Worm (Caenorhabditis elegans): Measurements from ENCODE around the gene srr-1.
A peak's percentile ranks its signal among the peaks of the same experiment; 100 is the strongest.

srr-1 gene

ce11 chrV:13003378-13003777, 50.2 kb downstream of the srr-1 start (continued):
- TF ChIP-seq ceh-34 (tag; optimal IDR thresholded peaks at IDR 0.05) (peak; percentile 86), che-1 (tag; optimal IDR thresholded peaks at IDR 0.05) (peak; percentile 87), elt-4 (tag; optimal IDR thresholded peaks at IDR 0.05) (no peak), ceh-22 (tag; optimal IDR thresholded peaks at IDR 0.05) (no peak), F13H6.1 (tag; optimal IDR thresholded peaks at IDR 0.05) (peak; percentile 83), C38D4.7 (GFP tag; optimal IDR thresholded peaks at IDR 0.05) (peak; percentile 85), ets-4 (tag; optimal IDR thresholded peaks at IDR 0.05) (peak; percentile 44), sox-2 (GFP tag; IDR thresholded peaks at IDR 0.05) (peak; percentile 71), fkh-10 (GFP tag; optimal IDR thresholded peaks at IDR 0.05) (no peak), tbx-7 (tag; optimal IDR thresholded peaks at IDR 0.05) (peak; percentile 1), eyg-1 (tag; optimal IDR thresholded peaks at IDR 0.05) (peak; percentile 65), fax-1 (tag; optimal IDR thresholded peaks at IDR 0.05) (peak; percentile 86), ttx-3 (tag; optimal IDR thresholded peaks at IDR 0.05) (peak; percentile 74), K09A11.1 (tag; optimal IDR thresholded peaks at IDR 0.05; ENCODE audit: insufficient read depth) (peak; percentile 68), odd-2 (tag; optimal IDR thresholded peaks at IDR 0.05) (peak; percentile 11), unc-86 (tag; optimal IDR thresholded peaks at IDR 0.05) (peak; percentile 85), pax-1 (tag; optimal IDR thresholded peaks at IDR 0.05) (no peak), pha-2 (tag; optimal IDR thresholded peaks at IDR 0.05) (peak; percentile 67), unc-55 (GFP tag; optimal IDR thresholded peaks at IDR 0.05) (no peak), syd-9 (tag; optimal IDR thresholded peaks at IDR 0.05) (peak; percentile 86), rnt-1 (tag; optimal IDR thresholded peaks at IDR 0.05) (peak; percentile 76), ceh-14 (tag; optimal IDR thresholded peaks at IDR 0.05) (peak; percentile 82), lim-6 (tag; optimal IDR thresholded peaks at IDR 0.05) (peak; percentile 49), gmeb-2 (tag; optimal IDR thresholded peaks at IDR 0.05) (peak; percentile 80), ceh-6 (GFP tag; optimal IDR thresholded peaks at IDR 0.05) (peak; percentile 83), tbx-2 (tag; optimal IDR thresholded peaks at IDR 0.05) (peak; percentile 83), zip-5 (tag; optimal IDR thresholded peaks at IDR 0.05) (peak; percentile 45), ceh-18 (tag; optimal IDR thresholded peaks at IDR 0.05) (peak; percentile 82), pat-9 (tag; optimal IDR thresholded peaks at IDR 0.05) (peak; percentile 89), fkh-6 (tag; optimal IDR thresholded peaks at IDR 0.05) (peak; percentile 87), ama-1 (optimal IDR thresholded peaks at IDR 0.05) (no peak), ceh-30 (tag; optimal IDR thresholded peaks at IDR 0.05) (no peak), hlh-13 (GFP tag; optimal IDR thresholded peaks at IDR 0.05) (peak; percentile 78), pqm-1 (tag; optimal IDR thresholded peaks at IDR 0.05) (peak; percentile 62), T23F11.4 (GFP tag; optimal IDR thresholded peaks at IDR 0.05) (peak; percentile 84), nhr-232 (tag; optimal IDR thresholded peaks at IDR 0.05) (peak; percentile 84), nhr-11 (tag; optimal IDR thresholded peaks at IDR 0.05) (no peak), sdc-2 (tag; optimal IDR thresholded peaks at IDR 0.05) (peak; percentile 76), ceh-24 (tag; optimal IDR thresholded peaks at IDR 0.05) (peak; percentile 55), ceh-45 (GFP tag; IDR thresholded peaks at IDR 0.05) (peak; percentile 83), K02D7.2 (tag; optimal IDR thresholded peaks at IDR 0.05) (peak; percentile 86), dve-1 (tag; optimal IDR thresholded peaks at IDR 0.05) (peak; percentile 76), ceh-2 (tag; optimal IDR thresholded peaks at IDR 0.05) (peak; percentile 73), sox-4 (tag; optimal IDR thresholded peaks at IDR 0.05) (peak; percentile 89), ztf-16 (tag; optimal IDR thresholded peaks at IDR 0.05) (peak; percentile 90), hlh-8 (tag; optimal IDR thresholded peaks at IDR 0.05) (peak; percentile 75), unc-3 (GFP tag; conservative IDR thresholded peaks at IDR 0.05) (peak; percentile 81), unc-3 (tag; optimal IDR thresholded peaks at IDR 0.05) (peak; percentile 69), ceh-9 (tag; optimal IDR thresholded peaks at IDR 0.05) (peak; percentile 78), ref-2 (tag; optimal IDR thresholded peaks at IDR 0.05) (peak; percentile 65)
